Worm (Caenorhabditis elegans): Measurements from ENCODE around the gene F53E10.5.

Gene F53E10.5

ce11 chrV:2638545-2638944 is 39.8 kb upstream of the F53E10.5 start, which contains the start of gene W02H5.19 (continued):
- peak; percentile 21 for TF ChIP-seq atf-7 (tag; optimal IDR thresholded peaks at IDR 0.05)
- TF ChIP-seq ztf-25 (GFP tag; IDR thresholded peaks at IDR 0.05), result no peak
- no peak for TF ChIP-seq sdz-38 (tag; optimal IDR thresholded peaks at IDR 0.05)
- no peak for TF ChIP-seq T07F8.4 (tag; optimal IDR thresholded peaks at IDR 0.05)
- TF ChIP-seq dpl-1 (GFP tag; optimal IDR thresholded peaks at IDR 0.05), result peak; percentile 85
- TF ChIP-seq mcd-1 (GFP tag; IDR thresholded peaks at IDR 0.05), result peak; percentile 87
- TF ChIP-seq pbrm-1 (GFP tag; IDR thresholded peaks at IDR 0.05), result peak; percentile 48; the same call in 1 of the 2 replicates
- TF ChIP-seq Y53F4B.3 (GFP tag; IDR thresholded peaks at IDR 0.05), result no peak
- TF ChIP-seq mel-28 (tag; optimal IDR thresholded peaks at IDR 0.05; ENCODE audit: borderline replicate concordance), result no peak
- TF ChIP-seq B0336.3 (GFP tag; IDR thresholded peaks at IDR 0.05), result 0 out of 2 replicates have a peak, but pooled peaks have one; percentile 18
- no peak for TF ChIP-seq nhr-179 (tag; optimal IDR thresholded peaks at IDR 0.05)
- no peak for TF ChIP-seq attf-6 (GFP tag; IDR thresholded peaks at IDR 0.05)
- TF ChIP-seq D2030.7 (GFP tag; IDR thresholded peaks at IDR 0.05), result peak; percentile 57; the same call in 1 of the 2 replicates
- 0 out of 2 replicates have a peak, but pooled peaks have one; percentile 57 for TF ChIP-seq ztf-28 (GFP tag; IDR thresholded peaks at IDR 0.05)
- no peak for TF ChIP-seq mxl-1 (tag; optimal IDR thresholded peaks at IDR 0.05)
- no peak for TF ChIP-seq nhr-27 (tag; optimal IDR thresholded peaks at IDR 0.05)
- TF ChIP-seq hmg-1.2 (GFP tag; IDR thresholded peaks at IDR 0.05), result 0 out of 2 replicates have a peak, but pooled peaks have one; percentile 19
- no peak for TF ChIP-seq ZK185.1 (tag; optimal IDR thresholded peaks at IDR 0.05; ENCODE audit: poor library complexity, severe bottlenecking)
- TF ChIP-seq attf-3 (GFP tag; conservative IDR thresholded peaks at IDR 0.05), result 0 out of 2 replicates have a peak, but pooled peaks have one; percentile 46
- no peak for TF ChIP-seq ceh-58 (GFP tag; IDR thresholded peaks at IDR 0.05)
- peak; percentile 39 for TF ChIP-seq attf-5 (GFP tag; optimal IDR thresholded peaks at IDR 0.05)
- peak; percentile 29 for TF ChIP-seq xnd-1 (tag; optimal IDR thresholded peaks at IDR 0.05)
- TF ChIP-seq zfh-2 (GFP tag; conservative IDR thresholded peaks at IDR 0.05), result no peak
- peak; percentile 42 for TF ChIP-seq madf-10 (tag; optimal IDR thresholded peaks at IDR 0.05)
- no peak for TF ChIP-seq lin-40 (tag; optimal IDR thresholded peaks at IDR 0.05)
- no peak for TF ChIP-seq cebp-1 (GFP tag; IDR thresholded peaks at IDR 0.05)
- peak; percentile 37 for TF ChIP-seq cebp-1 (tag; optimal IDR thresholded peaks at IDR 0.05)
- peak; percentile 69; the same call in 1 of the 2 replicates for TF ChIP-seq lir-1 (GFP tag; conservative IDR thresholded peaks at IDR 0.05)
- no peak for TF ChIP-seq B0035.1 (tag; optimal IDR thresholded peaks at IDR 0.05)
- 0 out of 2 replicates have a peak, but pooled peaks have one; percentile 10 for TF ChIP-seq egrh-3 (GFP tag; IDR thresholded peaks at IDR 0.05)
- no peak for TF ChIP-seq snpc-4 (GFP tag; optimal IDR thresholded peaks at IDR 0.05)
- TF ChIP-seq snpc-4 (tag; optimal IDR thresholded peaks at IDR 0.05), result peak in 1 of 4 experiments; percentile 30
- peak; percentile 42 for TF ChIP-seq him-1 (tag; optimal IDR thresholded peaks at IDR 0.05)
- TF ChIP-seq madf-3 (GFP tag; IDR thresholded peaks at IDR 0.05), result peak; percentile 78
- TF ChIP-seq let-607 (tag; optimal IDR thresholded peaks at IDR 0.05), result peak in 1 of 2 experiments; percentile 55
- peak; percentile 75 for TF ChIP-seq unc-130 (GFP tag; optimal IDR thresholded peaks at IDR 0.05)
- peak; percentile 48; the same call in 1 of the 2 replicates for TF ChIP-seq ceh-91 (GFP tag; IDR thresholded peaks at IDR 0.05)
- peak; percentile 76 for TF ChIP-seq efl-1 (GFP tag; optimal IDR thresholded peaks at IDR 0.05)
- peak; percentile 80 for TF ChIP-seq dox-1 (GFP tag; IDR thresholded peaks at IDR 0.05)
- peak; percentile 67 for TF ChIP-seq athp-1 (tag; optimal IDR thresholded peaks at IDR 0.05)
- TF ChIP-seq ekl-4 (GFP tag; IDR thresholded peaks at IDR 0.05), result 0 out of 2 replicates have a peak, but pooled peaks have one; percentile 62
- TF ChIP-seq let-526 (GFP tag; IDR thresholded peaks at IDR 0.05), result no peak
- TF ChIP-seq K12H6.12 (tag; optimal IDR thresholded peaks at IDR 0.05), result peak; percentile 71
